Worm (Caenorhabditis elegans) whole organism, late embryonic: Measurements from ENCODE around the gene F21C10.13.

Experiments used
- F13H6.1 ChIP-seq: sonication (generic microtip); optimal IDR thresholded peaks from 2 replicates; lab custom pipeline; 2016; ENCODE audit warnings: missing genetic modification characterization, missing compliant biosample characterization
- T23F11.4 ChIP-seq: fragments of 200-800 bp; sonication (Bioruptor generic); optimal IDR thresholded peaks from 2 replicates; lab custom pipeline; 2018; ENCODE audit warnings: mild to moderate bottlenecking, missing genetic modification characterization, missing compliant biosample characterization
- Y22D7AL.16 ChIP-seq: sonication (generic microtip); optimal IDR thresholded peaks from 2 replicates; lab custom pipeline; 2016; ENCODE audit warnings: missing genetic modification characterization, missing compliant biosample characterization
- ahr-1 ChIP-seq: sonication (generic microtip); optimal IDR thresholded peaks from 2 replicates; lab custom pipeline; 2016; ENCODE audit warnings: missing genetic modification characterization, missing compliant biosample characterization
- ama-1 ChIP-seq: fragments of 150-350 bp; optimal IDR thresholded peaks from 2 replicates; lab custom pipeline; 2014
- ceh-24 ChIP-seq: sonication (generic microtip); optimal IDR thresholded peaks from 2 replicates; lab custom pipeline; 2016; ENCODE audit warnings: mild to moderate bottlenecking, missing genetic modification characterization, missing compliant biosample characterization
- ceh-31 ChIP-seq: sonication (generic microtip); optimal IDR thresholded peaks from 2 replicates; lab custom pipeline; 2016; ENCODE audit warnings: missing genetic modification characterization, missing compliant biosample characterization
- ceh-34 ChIP-seq: sonication (generic microtip); optimal IDR thresholded peaks from 2 replicates; lab custom pipeline; 2016; ENCODE audit warnings: mild to moderate bottlenecking, missing genetic modification characterization, missing compliant biosample characterization
- ceh-45 ChIP-seq: fragments of 200-800 bp; sonication (Bioruptor generic); IDR thresholded peaks from 2 replicates; pipeline ENCODE4 v1.3.6; 2022; ENCODE audit warnings: missing genetic modification reagents, missing genetic modification characterization, missing compliant biosample characterization
- ceh-48 ChIP-seq: sonication (generic microtip); optimal IDR thresholded peaks from 2 replicates; lab custom pipeline; 2016; ENCODE audit warnings: missing genetic modification characterization, inconsistent platforms, missing compliant biosample characterization
- dve-1 ChIP-seq: sonication (generic microtip); optimal IDR thresholded peaks from 2 replicates; lab custom pipeline; 2017; ENCODE audit warnings: antibody characterized with exemption, mild to moderate bottlenecking, missing genetic modification characterization, missing compliant biosample characterization
- elt-2 ChIP-seq: sonication (generic microtip); optimal IDR thresholded peaks from 2 replicates; lab custom pipeline; 2016; ENCODE audit warnings: missing genetic modification reagents, missing genetic modification characterization, missing compliant biosample characterization
- fax-1 ChIP-seq: sonication (generic microtip); optimal IDR thresholded peaks from 2 replicates; lab custom pipeline; 2016; ENCODE audit warnings: missing genotype, missing genetic modification characterization, missing compliant biosample characterization
- fkh-10 ChIP-seq: fragments of 150-350 bp; optimal IDR thresholded peaks from 2 replicates; lab custom pipeline; 2014; ENCODE audit warnings: missing biosample characterization, missing genetic modification reagents, missing genetic modification characterization
- gmeb-2 ChIP-seq: sonication (generic microtip); optimal IDR thresholded peaks from 2 replicates; lab custom pipeline; 2016; ENCODE audit warnings: missing genetic modification characterization, inconsistent platforms, missing compliant biosample characterization
- hlh-13 ChIP-seq: fragments of 200-800 bp; sonication (Bioruptor generic); optimal IDR thresholded peaks from 2 replicates; lab custom pipeline; 2018; ENCODE audit warnings: mild to moderate bottlenecking, missing genetic modification characterization, missing compliant biosample characterization
- hlh-30 ChIP-seq: sonication (generic microtip); optimal IDR thresholded peaks from 2 replicates; lab custom pipeline; 2017; ENCODE audit warnings: antibody characterized with exemption, missing genetic modification characterization, missing compliant biosample characterization; ENCODE audit not compliant: insufficient read depth
- hlh-6 ChIP-seq: sonication (generic microtip); optimal IDR thresholded peaks from 2 replicates; lab custom pipeline; 2016; ENCODE audit warnings: missing genotype, missing genetic modification characterization, missing compliant biosample characterization
- hlh-8 ChIP-seq: sonication (generic microtip); optimal IDR thresholded peaks from 2 replicates; lab custom pipeline; 2016; ENCODE audit warnings: missing genotype, missing genetic modification characterization, missing compliant biosample characterization
- lim-6 ChIP-seq: sonication (generic microtip); optimal IDR thresholded peaks from 2 replicates; lab custom pipeline; 2016; ENCODE audit warnings: missing genetic modification characterization, missing compliant biosample characterization
- madf-2 ChIP-seq: sonication (generic microtip); optimal IDR thresholded peaks from 2 replicates; lab custom pipeline; 2017; ENCODE audit warnings: missing genetic modification characterization, missing compliant biosample characterization
- mec-3 ChIP-seq: sonication (generic microtip); optimal IDR thresholded peaks from 2 replicates; lab custom pipeline; 2016; ENCODE audit warnings: borderline replicate concordance, missing genetic modification characterization, missing compliant biosample characterization
- nhr-232 ChIP-seq: sonication (generic microtip); optimal IDR thresholded peaks from 2 replicates; lab custom pipeline; 2016; ENCODE audit warnings: missing genetic modification characterization, missing compliant biosample characterization
- pag-3 ChIP-seq: sonication (generic microtip); optimal IDR thresholded peaks from 2 replicates; lab custom pipeline; 2016; ENCODE audit warnings: missing compliant biosample characterization, missing genetic modification characterization, borderline replicate concordance
- pat-9 ChIP-seq: fragments of 200-800 bp; sonication (Bioruptor generic); optimal IDR thresholded peaks from 2 replicates; lab custom pipeline; 2018; ENCODE audit warnings: mild to moderate bottlenecking, missing genetic modification characterization, moderate library complexity, missing compliant biosample characterization
- pha-2 ChIP-seq: sonication (generic microtip); optimal IDR thresholded peaks from 2 replicates; lab custom pipeline; 2017; ENCODE audit warnings: mild to moderate bottlenecking, missing genetic modification characterization, missing compliant biosample characterization
- pha-4 ChIP-seq: fragments of 150-350 bp; optimal IDR thresholded peaks from 2 replicates; lab custom pipeline; 2018; ENCODE audit warnings: missing biosample characterization, missing genetic modification reagents, missing genetic modification characterization
- pros-1 ChIP-seq: fragments of 150-350 bp; optimal IDR thresholded peaks from 2 replicates; lab custom pipeline; 2014; ENCODE audit warnings: missing biosample characterization, missing genetic modification reagents, missing genetic modification characterization
- ref-2 ChIP-seq: sonication (generic microtip); optimal IDR thresholded peaks from 2 replicates; lab custom pipeline; 2016; ENCODE audit warnings: missing genetic modification characterization, missing compliant biosample characterization
- sdc-2 ChIP-seq: sonication (generic microtip); optimal IDR thresholded peaks from 2 replicates; lab custom pipeline; 2016; ENCODE audit warnings: missing genotype, missing genetic modification characterization, missing compliant biosample characterization
- syd-9 ChIP-seq: sonication (generic microtip); optimal IDR thresholded peaks from 2 replicates; lab custom pipeline; 2016; ENCODE audit warnings: mild to moderate bottlenecking, missing genetic modification characterization, moderate library complexity, missing compliant biosample characterization
- ttx-3 ChIP-seq: sonication (generic microtip); optimal IDR thresholded peaks from 2 replicates; lab custom pipeline; 2016; ENCODE audit warnings: missing genetic modification reagents, missing genetic modification characterization, missing compliant biosample characterization
- unc-3 ChIP-seq, 2 experiments: fragments of 200-800 bp in 1 of 2; sonication (Bioruptor generic) in 1 of 2; sonication (generic microtip) in 1 of 2; conservative IDR thresholded peaks in 1 of 2; optimal IDR thresholded peaks in 1 of 2; 2 replicates each; pipeline versions ENCODE4 v1.3.6 to Lab custom; 2016 to 2022; ENCODE audit warnings: missing compliant biosample characterization in 2 of 2, missing genetic modification characterization in 2 of 2, missing genetic modification reagents in 1 of 2
- unc-55 ChIP-seq: sonication (generic microtip); optimal IDR thresholded peaks from 2 replicates; lab custom pipeline; 2017; ENCODE audit warnings: missing biosample characterization, missing genetic modification reagents, missing genetic modification characterization
- zip-5 ChIP-seq: sonication (generic microtip); optimal IDR thresholded peaks from 2 replicates; lab custom pipeline; 2016; ENCODE audit warnings: missing genetic modification characterization, missing compliant biosample characterization

The F21C10.13 gene

DNA sequence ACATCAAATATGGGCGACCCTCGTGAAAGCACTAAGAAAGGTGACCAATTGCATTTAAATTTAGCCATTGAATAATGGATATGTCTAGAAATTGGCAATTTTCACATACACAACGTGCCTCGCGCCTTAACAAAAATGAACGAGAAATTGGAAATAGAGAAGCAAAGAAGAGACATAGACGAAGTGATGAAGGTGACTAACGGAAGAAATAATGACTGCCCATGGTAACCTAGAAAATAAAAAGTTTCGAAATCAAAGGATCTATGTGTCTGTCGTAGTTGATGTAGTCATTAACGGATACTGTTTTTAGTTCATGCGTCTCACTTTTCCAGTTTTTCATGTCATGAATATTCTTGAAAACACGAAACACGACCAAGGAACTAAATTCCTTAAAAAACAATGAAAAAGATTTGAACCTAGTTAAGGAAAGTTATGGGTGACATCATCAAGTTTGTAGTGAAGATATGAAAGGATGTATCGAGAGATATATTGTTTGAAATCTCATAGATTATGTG is 44.0 kb upstream of the F21C10.13 start:
- TF ChIP-seq ceh-24 (no peak), hlh-13 (GFP tag; lab: Kevin White, UChicago) (no peak), fkh-10 (GFP tag; lab: Kevin White, UChicago) (no peak), hlh-30 (tag; lab: Kevin White, UChicago) (no peak), Y22D7AL.16 (tag; lab: Kevin White, UChicago) (no peak), ref-2 (tag; lab: Kevin White, UChicago) (no peak), pha-2 (tag; lab: Kevin White, UChicago) (no peak), nhr-232 (tag; lab: Kevin White, UChicago) (no peak), madf-2 (tag; lab: Kevin White, UChicago) (no peak), hlh-8 (tag; lab: Kevin White, UChicago) (no peak), mec-3 (no peak), dve-1 (tag; lab: Kevin White, UChicago) (no peak), lim-6 (no peak)

DNA sequence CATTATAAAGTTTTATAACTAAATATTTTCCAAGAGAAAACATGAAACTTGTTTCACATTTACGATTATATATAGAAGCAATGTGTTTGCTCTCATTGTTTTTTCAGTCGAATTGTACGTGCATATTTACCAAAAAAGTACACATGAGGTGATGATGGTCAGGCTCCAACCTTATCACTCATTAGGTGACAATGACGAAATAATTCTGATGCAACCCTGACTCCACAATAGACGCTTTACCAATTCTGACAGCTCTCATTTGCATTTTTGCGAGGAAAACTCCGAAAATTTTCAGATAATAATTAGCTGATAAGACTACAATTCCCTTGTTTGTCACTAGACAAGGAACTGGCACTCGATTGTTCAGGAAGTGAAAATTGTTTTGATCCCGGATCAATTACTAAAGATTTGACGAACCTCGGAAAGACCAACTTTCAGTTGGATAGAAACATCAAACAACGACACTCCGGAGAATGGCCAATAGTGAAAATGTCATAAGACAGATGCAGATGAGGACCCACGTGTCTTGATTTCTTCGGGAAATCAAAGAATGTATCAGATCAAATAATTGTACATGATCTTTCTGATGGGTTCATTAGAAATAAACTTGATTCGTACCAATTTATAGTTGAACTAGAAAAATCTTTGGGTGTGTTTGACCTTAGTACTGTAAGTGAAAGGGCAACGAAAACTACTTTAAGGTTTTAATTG is 43.1 kb upstream of the F21C10.13 start:
- TF ChIP-seq elt-2 (peak; percentile 73), ceh-34 (tag; lab: Kevin White, UChicago) (no peak), zip-5 (tag; lab: Kevin White, UChicago) (no peak)

DNA sequence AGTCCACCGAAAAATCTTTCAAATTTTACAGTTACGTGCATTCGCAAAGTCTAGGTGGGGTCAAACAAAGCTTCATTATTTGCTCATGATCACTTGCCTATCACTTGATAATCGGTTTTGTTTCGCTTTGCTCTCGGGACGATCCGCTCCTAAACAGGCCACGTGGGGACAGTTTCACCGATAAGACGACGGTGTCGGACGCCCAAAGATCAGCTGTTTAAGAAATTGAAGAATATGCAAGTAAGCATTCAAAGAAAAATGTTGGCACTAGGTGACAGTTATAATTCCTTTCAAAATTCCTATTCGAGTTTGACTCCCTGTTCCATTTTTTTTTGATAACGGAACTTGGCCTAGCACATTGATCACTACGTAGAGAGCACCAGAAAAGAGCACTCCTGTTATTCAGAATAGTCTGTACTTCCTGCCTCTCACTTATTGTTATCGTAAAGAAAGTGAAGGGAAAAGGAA is 42.1 kb upstream of the F21C10.13 start:
- no peak for TF ChIP-seq fax-1 (tag; lab: Kevin White, UChicago)
- TF ChIP-seq elt-2: peak; percentile 44

DNA sequence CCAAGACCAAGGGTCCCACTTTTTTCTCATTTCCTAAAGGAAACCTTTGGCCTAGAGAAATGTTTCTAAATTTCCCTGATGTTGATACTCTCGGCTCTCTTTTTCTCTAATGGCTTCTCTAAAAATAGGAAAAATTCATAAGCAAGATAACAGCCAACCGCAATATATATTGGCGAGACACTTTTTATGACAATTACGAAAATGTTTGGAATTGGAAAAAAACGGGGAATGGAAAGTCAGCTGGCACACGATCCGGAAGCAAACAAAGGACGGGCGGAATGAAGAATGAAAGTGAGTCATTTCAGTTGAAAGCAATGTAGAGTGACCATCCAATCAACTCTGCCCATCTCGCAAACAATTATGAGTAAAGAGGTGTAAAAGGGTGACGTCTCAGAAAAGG is 40.7 kb upstream of the F21C10.13 start:
- TF ChIP-seq elt-2 (no peak), T23F11.4 (no peak), gmeb-2 (tag; lab: Kevin White, UChicago) (no peak), fax-1 (tag; lab: Kevin White, UChicago) (no peak), pag-3 (tag; lab: Kevin White, UChicago) (no peak), ceh-48 (tag; lab: Kevin White, UChicago) (no peak), hlh-6 (no peak), pros-1 (tag; lab: Kevin White, UChicago) (no peak), mec-3 (no peak), lim-6 (no peak), Y22D7AL.16 (tag; lab: Kevin White, UChicago) (no peak)

DNA sequence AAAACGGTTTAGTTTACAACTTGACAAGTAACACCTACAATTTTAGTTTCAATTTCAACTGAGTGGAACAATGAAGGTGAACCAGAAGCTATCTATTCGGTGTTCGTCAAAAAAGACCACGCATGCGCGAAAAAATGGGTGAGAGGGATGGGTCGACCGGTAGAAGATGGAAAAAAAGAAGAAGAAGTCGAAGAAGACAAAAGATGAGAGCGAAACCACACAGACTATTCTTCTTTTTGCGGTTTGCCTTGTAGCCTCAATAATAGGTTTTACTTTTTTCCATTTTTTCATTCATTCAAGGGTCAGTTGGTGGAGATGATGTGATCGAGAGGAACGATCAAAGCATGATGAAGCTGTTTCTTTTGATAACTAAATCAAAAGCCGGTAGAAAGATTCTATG is 39.8 kb upstream of the F21C10.13 start:
- no peak for TF ChIP-seq pha-4
- no peak for TF ChIP-seq madf-2 (tag; lab: Kevin White, UChicago)
- no peak for TF ChIP-seq ceh-31 (tag; lab: Kevin White, UChicago)
- TF ChIP-seq ceh-24: no peak
- no peak for TF ChIP-seq sdc-2
- no peak for TF ChIP-seq ttx-3
- no peak for TF ChIP-seq F13H6.1 (tag; lab: Kevin White, UChicago)
- no peak for TF ChIP-seq ama-1
- TF ChIP-seq unc-3 (GFP tag; conservative IDR thresholded peaks at IDR 0.05; lab: Robert Waterston, UW): no peak
- TF ChIP-seq unc-3 (tag; optimal IDR thresholded peaks at IDR 0.05; lab: Kevin White, UChicago): no peak
- no peak for TF ChIP-seq T23F11.4

DNA sequence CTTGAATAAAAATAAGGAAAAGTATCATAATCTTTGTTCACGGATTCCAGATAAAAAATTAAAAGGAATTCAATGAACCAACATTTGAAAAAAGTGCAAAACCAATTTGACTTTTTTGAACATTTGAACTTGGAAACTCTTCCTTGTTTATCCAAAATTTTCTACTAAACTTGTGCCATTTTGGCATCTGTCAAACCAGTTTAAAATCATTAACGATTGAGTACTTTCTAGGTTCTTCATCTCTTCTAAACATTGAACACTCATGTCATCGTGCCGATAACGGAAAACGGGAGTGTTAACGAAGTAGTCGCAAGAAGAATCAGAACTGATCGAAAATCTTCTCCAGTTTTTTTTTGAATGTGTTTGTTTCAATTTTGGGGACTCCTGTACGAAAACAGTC is 37.9 kb upstream of the F21C10.13 start:
- TF ChIP-seq unc-55 (GFP tag; lab: Kevin White, UChicago) (no peak), hlh-6 (no peak), ama-1 (no peak), madf-2 (tag; lab: Kevin White, UChicago) (no peak), ceh-45 (no peak), ceh-24 (no peak), pag-3 (tag; lab: Kevin White, UChicago) (no peak), syd-9 (no peak), ahr-1 (tag; lab: Kevin White, UChicago) (no peak), pat-9 (tag; lab: Kevin White, UChicago) (no peak), hlh-8 (tag; lab: Kevin White, UChicago) (no peak), lim-6 (no peak), pha-4 (no peak)
